Worm (Caenorhabditis elegans) whole organism, young adult: ENCODE data around the gene bris-1.

Experiments used
- ets-4 ChIP-seq: fragments of 200-800 bp; sonication (Bioruptor generic); optimal IDR thresholded peaks from 2 replicates; lab custom pipeline; 2018; ENCODE audit warnings: mild to moderate bottlenecking, missing genetic modification characterization, missing compliant biosample characterization
- fkh-3 ChIP-seq: sonication (generic microtip); optimal IDR thresholded peaks from 2 replicates; lab custom pipeline; 2016; ENCODE audit warnings: mild to moderate bottlenecking, missing genetic modification characterization, missing compliant biosample characterization
- lin-35 ChIP-seq, 3 experiments: fragments of 150-350 bp in 2 of 3; sonication (generic microtip) in 1 of 3; optimal IDR thresholded peaks; 2 replicates each; lab custom pipeline; 2014 to 2018; ENCODE audit warnings: missing biosample characterization in 3 of 3, missing genetic modification characterization in 3 of 3, missing genetic modification reagents in 3 of 3
- lsy-27 ChIP-seq: sonication (generic microtip); optimal IDR thresholded peaks from 2 replicates; lab custom pipeline; 2017; ENCODE audit warnings: missing genetic modification characterization, mild to moderate bottlenecking, missing compliant biosample characterization, antibody characterized with exemption, missing genotype, borderline replicate concordance; ENCODE audit not compliant: insufficient read depth
- mel-28 ChIP-seq: sonication (generic microtip); optimal IDR thresholded peaks from 2 replicates; lab custom pipeline; 2016; ENCODE audit warnings: borderline replicate concordance, mild to moderate bottlenecking, missing genetic modification characterization, missing compliant biosample characterization

ce11 chrIV:3824720-3825119 is 5.6 kb upstream of the bris-1 start:
- TF ChIP-seq lsy-27 (no peak), mel-28 (tag; lab: Kevin White, UChicago) (no peak), fkh-3 (tag; lab: Kevin White, UChicago) (no peak), ets-4 (no peak), lin-35 (GFP tag; optimal IDR thresholded peaks at IDR 0.05; lab: Kevin White, UChicago) (no peak)
